Worm (Caenorhabditis elegans) whole organism, L2 larva: Measurements from ENCODE around the gene C10B5.3.

ENCODE experiments used
- elt-3 ChIP-seq: sonication (generic microtip); optimal IDR thresholded peaks from 2 replicates; lab custom pipeline; 2017; ENCODE audit warnings: missing biosample characterization, missing genetic modification characterization
- lin-13 ChIP-seq: fragments of 150-350 bp; optimal IDR thresholded peaks from 2 replicates; lab custom pipeline; 2014; ENCODE audit warnings: missing biosample characterization, missing genetic modification reagents, missing genetic modification characterization
- nhr-11 ChIP-seq: fragments of 150-350 bp; optimal IDR thresholded peaks from 2 replicates; lab custom pipeline; 2014; ENCODE audit warnings: missing biosample characterization, missing genetic modification characterization
- nhr-237 ChIP-seq: fragments of 150-350 bp; optimal IDR thresholded peaks from 2 replicates; lab custom pipeline; 2014; ENCODE audit warnings: missing biosample characterization, missing genetic modification characterization
- ztf-11 ChIP-seq: sonication (generic microtip); optimal IDR thresholded peaks from 2 replicates; lab custom pipeline; 2017; ENCODE audit warnings: missing biosample characterization, missing genetic modification characterization

ce11 chrV:8537031-8537430 is 50.9 kb downstream of the C10B5.3 start, which contains the start of gene otpl-4:
- no peak for TF ChIP-seq nhr-237 (tag; lab: Kevin White, UChicago)
- no peak for TF ChIP-seq lin-13 (GFP tag; lab: Kevin White, UChicago)
- no peak for TF ChIP-seq nhr-11
- TF ChIP-seq elt-3 (tag; lab: Kevin White, UChicago): no peak
- no peak for TF ChIP-seq ztf-11 (tag; lab: Kevin White, UChicago)
